Fruit fly (Drosophila melanogaster) whole organism, wandering third instar larva: ENCODE data around the gene pcm.

Source experiments
- Sp1 ChIP-seq: fragments of 200-800 bp; sonication (Bioruptor generic); optimal IDR thresholded peaks from 3 replicates; lab custom pipeline; 2019; ENCODE audit warnings: missing biosample characterization, mild to moderate bottlenecking, missing genetic modification characterization, moderate library complexity
- dl ChIP-seq, 2 experiments: fragments of 175-275, 200-275 bp in 1 of 2; fragments of 200-275 bp in 1 of 2; sonication (Bioruptor generic); optimal IDR thresholded peaks; lab custom pipeline; 2018; ENCODE audit warnings: mild to moderate bottlenecking in 2 of 2, missing biosample characterization in 2 of 2, missing genetic modification characterization in 2 of 2, moderate library complexity in 2 of 2; ENCODE audit not compliant: partially characterized antibody in 2 of 2, insufficient read depth in 1 of 2
- psq ChIP-seq: fragments of 200-800 bp; sonication (Bioruptor generic); optimal IDR thresholded peaks from 3 replicates; lab custom pipeline; 2017; ENCODE audit warnings: missing biosample characterization, mild to moderate bottlenecking, missing genetic modification characterization, moderate library complexity

- TF ChIP-seq Sp1 (no peak), dl (GFP tag; optimal IDR thresholded peaks at IDR 0.05; lab: Kevin White, UChicago; ENCODE audit: insufficient read depth in 1 of 2, partially characterized antibody in 2 of 2) (no peak), psq (GFP tag; lab: Kevin White, UChicago) (no peak)
Measured at dm6 chrX:19453138-19453537, 38.7 kb downstream of the pcm start.
